Worm (Caenorhabditis elegans): ENCODE data around the gene npr-3.

DNA sequence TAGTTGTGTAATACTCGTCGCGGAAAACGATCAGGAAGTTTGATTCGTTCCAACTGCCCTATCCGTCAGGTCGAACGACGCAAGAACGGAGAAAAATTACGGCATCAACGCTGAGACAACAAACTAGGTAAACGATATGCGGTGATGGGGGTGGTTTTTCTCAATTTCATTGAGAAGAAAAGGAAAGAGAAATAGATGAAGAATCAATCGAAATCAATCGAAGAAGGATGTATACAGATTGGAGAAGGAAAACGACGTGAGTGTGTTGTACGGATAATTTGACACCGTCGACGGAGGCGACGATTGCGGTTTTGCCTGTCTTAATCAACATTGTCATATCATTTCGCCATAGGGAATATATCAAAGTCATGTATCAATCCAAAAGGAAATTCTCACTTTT is 34.1 kb downstream of the npr-3 start:
- TF ChIP-seq T22C8.4 (GFP tag; IDR thresholded peaks at IDR 0.05) (no peak), ztf-29 (GFP tag; IDR thresholded peaks at IDR 0.05) (no peak), cog-1 (tag; optimal IDR thresholded peaks at IDR 0.05) (no peak), tab-1 (GFP tag; IDR thresholded peaks at IDR 0.05) (no peak), klf-2 (GFP tag; conservative IDR thresholded peaks at IDR 0.05) (no peak)

Measured in whole organism, midembryonic.